Worm (Caenorhabditis elegans): ENCODE measurements around the gene T13F2.4.

T13F2.4 gene

DNA sequence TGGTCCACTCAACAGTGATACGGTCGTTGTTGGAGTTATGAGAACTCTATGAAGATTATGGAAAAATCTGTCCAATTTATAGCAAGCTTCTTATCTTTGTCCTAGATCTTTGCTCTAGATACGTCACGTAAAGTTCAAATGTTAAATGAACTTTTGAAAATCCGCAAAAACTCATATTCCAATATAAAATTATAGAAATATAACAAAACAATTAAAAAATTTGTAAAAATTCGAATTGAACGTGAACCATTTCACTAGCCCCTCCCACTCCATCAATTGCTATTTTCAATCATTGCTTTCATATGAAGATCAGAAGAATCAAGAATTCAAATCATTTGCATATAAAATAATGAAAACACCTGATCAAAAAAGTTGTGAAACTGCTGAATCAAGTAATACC lies 43.0 kb downstream of the T13F2.4 start, which contains the start of gene kin-21:
Gene kin-21 (plus strand): TSS at position 301 of the 400 bp plus-strand sequence.
- TF ChIP-seq lsy-2 (tag; optimal IDR thresholded peaks at IDR 0.05) (no peak), ceh-88 (GFP tag; IDR thresholded peaks at IDR 0.05) (no peak), blmp-1 (tag; optimal IDR thresholded peaks at IDR 0.05) (no peak), lin-13 (GFP tag; optimal IDR thresholded peaks at IDR 0.05) (no peak), aha-1 (tag; optimal IDR thresholded peaks at IDR 0.05) (no peak), lin-35 (GFP tag; optimal IDR thresholded peaks at IDR 0.05) (no peak), zag-1 (tag; optimal IDR thresholded peaks at IDR 0.05) (no peak), hlh-17 (GFP tag; optimal IDR thresholded peaks at IDR 0.05; ENCODE audit: borderline replicate concordance) (no peak), sup-37 (GFP tag; optimal IDR thresholded peaks at IDR 0.05) (no peak), efl-3 (GFP tag; optimal IDR thresholded peaks at IDR 0.05) (no peak), fkh-8 (tag; optimal IDR thresholded peaks at IDR 0.05) (no peak), ceh-90 (tag; optimal IDR thresholded peaks at IDR 0.05) (no peak), lin-15B (tag; optimal IDR thresholded peaks at IDR 0.05) (no peak)

DNA sequence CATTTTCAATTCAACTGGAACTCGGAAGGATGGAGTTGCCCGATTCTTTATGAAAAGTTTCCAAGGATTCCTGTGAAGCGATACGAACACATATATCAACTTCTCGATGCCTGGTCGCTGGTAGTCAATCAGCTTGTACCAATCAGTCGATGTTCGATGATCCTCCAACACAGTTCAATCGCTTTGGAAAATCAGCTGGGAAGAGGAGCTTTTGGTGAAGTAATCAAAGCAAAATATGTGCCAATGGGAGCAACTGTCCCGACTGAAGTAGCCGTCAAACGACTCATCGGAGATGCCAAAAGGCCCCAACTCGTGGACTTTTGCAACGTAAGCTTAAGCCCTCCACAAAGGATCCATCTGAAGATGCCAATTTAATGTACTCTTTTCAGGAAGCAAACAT lies 43.7 kb downstream of the T13F2.4 start:
- no peak for TF ChIP-seq egl-27 (tag; optimal IDR thresholded peaks at IDR 0.05)
- no peak for TF ChIP-seq ets-5 (GFP tag; IDR thresholded peaks at IDR 0.05)
- TF ChIP-seq ztf-4 (tag; optimal IDR thresholded peaks at IDR 0.05) = no peak
- TF ChIP-seq ces-1 (GFP tag; optimal IDR thresholded peaks at IDR 0.05) = no peak
- TF ChIP-seq alr-1 (tag; optimal IDR thresholded peaks at IDR 0.05; ENCODE audit: borderline replicate concordance) = no peak
- TF ChIP-seq elt-2 (tag; optimal IDR thresholded peaks at IDR 0.05) = no peak
- TF ChIP-seq tbx-2 (tag; optimal IDR thresholded peaks at IDR 0.05) = no peak
- no peak for TF ChIP-seq C34B4.2 (tag; optimal IDR thresholded peaks at IDR 0.05)
- no peak for TF ChIP-seq nhr-237 (tag; optimal IDR thresholded peaks at IDR 0.05)
- TF ChIP-seq mdl-1 (tag; optimal IDR thresholded peaks at IDR 0.05) = no peak
- no peak for TF ChIP-seq skn-1 (tag; optimal IDR thresholded peaks at IDR 0.05)
- no peak for TF ChIP-seq fkh-10 (GFP tag; optimal IDR thresholded peaks at IDR 0.05)
- TF ChIP-seq snpc-4 (tag; optimal IDR thresholded peaks at IDR 0.05) = no peak
- TF ChIP-seq fos-1 (tag; optimal IDR thresholded peaks at IDR 0.05) = no peak
- TF ChIP-seq fkh-8 (tag; optimal IDR thresholded peaks at IDR 0.05) = no peak
- no peak for TF ChIP-seq fkh-4 (tag; optimal IDR thresholded peaks at IDR 0.05; ENCODE audit: borderline replicate concordance)
- TF ChIP-seq grh-1 (GFP tag; IDR thresholded peaks at IDR 0.05) = no peak

DNA sequence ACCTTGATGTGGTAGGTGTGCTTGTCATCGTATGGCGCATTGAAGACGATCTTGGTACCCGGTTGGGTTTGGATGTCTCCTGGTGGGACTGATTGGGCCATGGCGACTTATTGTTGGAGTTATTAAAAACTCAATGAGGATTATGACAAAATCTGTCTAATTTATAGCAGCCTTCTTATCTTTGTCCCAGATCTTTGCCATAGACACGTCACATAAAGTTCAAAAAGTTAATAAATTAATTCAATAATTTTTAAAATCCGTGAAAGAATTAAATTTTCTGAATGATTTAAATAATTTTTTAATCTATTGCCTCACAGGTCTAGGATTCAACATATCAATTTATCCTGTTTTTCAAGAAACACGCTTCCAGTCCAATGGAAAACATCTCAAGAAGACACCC lies 46.7 kb downstream of the T13F2.4 start, which contains the start of gene msp-81:
Gene msp-81 (minus strand): TSS at position 101 of the 400 bp plus-strand sequence.
- TF ChIP-seq C04F5.9 (tag; optimal IDR thresholded peaks at IDR 0.05) (no peak), nhr-20 (tag; optimal IDR thresholded peaks at IDR 0.05) (no peak), nhr-77 (tag; optimal IDR thresholded peaks at IDR 0.05) (no peak), snu-23 (GFP tag; optimal IDR thresholded peaks at IDR 0.05) (no peak), nhr-11 (tag; optimal IDR thresholded peaks at IDR 0.05) (no peak), dpl-1 (GFP tag; optimal IDR thresholded peaks at IDR 0.05) (no peak), fkh-4 (tag; optimal IDR thresholded peaks at IDR 0.05; ENCODE audit: borderline replicate concordance) (no peak), zag-1 (tag; optimal IDR thresholded peaks at IDR 0.05) (no peak), tbx-2 (tag; optimal IDR thresholded peaks at IDR 0.05) (no peak), ama-1 (optimal IDR thresholded peaks at IDR 0.05) (no peak), jun-1 (tag; optimal IDR thresholded peaks at IDR 0.05) (no peak), efl-1 (optimal IDR thresholded peaks at IDR 0.05) (no peak), efl-1 (GFP tag; optimal IDR thresholded peaks at IDR 0.05 in 1 of 2) (no peak), nhr-19 (GFP tag; conservative IDR thresholded peaks at IDR 0.05) (no peak), hlh-17 (GFP tag; optimal IDR thresholded peaks at IDR 0.05; ENCODE audit: borderline replicate concordance) (no peak), ceh-63 (GFP tag; optimal IDR thresholded peaks at IDR 0.05) (no peak), fkh-10 (GFP tag; optimal IDR thresholded peaks at IDR 0.05) (no peak), rnt-1 (tag; optimal IDR thresholded peaks at IDR 0.05) (no peak)
